Worm (Caenorhabditis elegans) whole organism, mixed stage, embryonic: Measurements from ENCODE around the gene cyp-33E1.

Experiments used
- blmp-1 ChIP-seq: fragments of 150-350 bp; optimal IDR thresholded peaks from 2 replicates; lab custom pipeline; 2014; ENCODE audit warnings: missing biosample characterization, missing genetic modification characterization
- ceh-43 ChIP-seq: fragments of 200-800 bp; sonication (Bioruptor generic); optimal IDR thresholded peaks from 2 replicates; lab custom pipeline; 2018; ENCODE audit warnings: mild to moderate bottlenecking, missing genetic modification characterization, moderate library complexity, missing compliant biosample characterization
- cnd-1 ChIP-seq: fragments of 200-800 bp; sonication (Bioruptor generic); optimal IDR thresholded peaks from 2 replicates; lab custom pipeline; 2018; ENCODE audit warnings: mild to moderate bottlenecking, missing genetic modification characterization, missing compliant biosample characterization
- lin-13 ChIP-seq: fragments of 150-350 bp; optimal IDR thresholded peaks from 2 replicates; lab custom pipeline; 2014; ENCODE audit warnings: missing biosample characterization, missing genetic modification characterization
- mab-5 ChIP-seq: fragments of 150-350 bp; optimal IDR thresholded peaks from 2 replicates; lab custom pipeline; 2014; ENCODE audit warnings: missing biosample characterization, missing genetic modification characterization
- nhr-12 ChIP-seq: fragments of 150-350 bp; optimal IDR thresholded peaks from 2 replicates; lab custom pipeline; 2014; ENCODE audit warnings: missing biosample characterization, missing genetic modification characterization
- nhr-237 ChIP-seq: fragments of 150-350 bp; optimal IDR thresholded peaks from 2 replicates; lab custom pipeline; 2014; ENCODE audit warnings: missing biosample characterization, missing genetic modification characterization
- unc-39 ChIP-seq: fragments of 150-350 bp; optimal IDR thresholded peaks from 2 replicates; lab custom pipeline; 2014; ENCODE audit warnings: missing biosample characterization, missing genetic modification characterization

DNA sequence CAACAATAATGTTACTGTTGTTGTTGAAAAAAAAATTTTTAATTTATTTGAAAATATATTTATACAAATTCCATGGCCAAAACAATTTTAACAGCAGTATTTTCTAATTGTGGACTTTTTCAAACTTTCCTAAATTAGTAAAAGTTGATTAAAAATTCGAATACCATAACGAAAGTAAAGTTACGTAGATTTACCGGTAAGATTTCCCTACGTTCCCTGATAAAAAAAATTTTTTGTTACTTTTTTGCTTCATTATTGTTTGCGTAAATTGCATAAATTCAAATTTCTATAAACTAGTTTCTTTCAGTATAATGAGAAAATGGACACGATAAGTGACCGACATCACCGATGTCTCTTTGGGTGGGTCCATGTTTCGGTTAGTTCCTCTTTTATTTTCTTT is 39.5 kb downstream of the cyp-33E1 start, which contains the start of gene F42A9.6:
- TF ChIP-seq nhr-12 (no peak), ceh-43 (GFP tag; lab: Kevin White, UChicago) (no peak), lin-13 (tag; lab: Kevin White, UChicago) (no peak), nhr-237 (tag; lab: Kevin White, UChicago) (no peak), cnd-1 (tag; lab: Kevin White, UChicago) (no peak), mab-5 (tag; lab: Kevin White, UChicago) (no peak), blmp-1 (tag; lab: Kevin White, UChicago) (no peak), unc-39 (tag; lab: Kevin White, UChicago) (no peak)
